Fruit fly (Drosophila melanogaster) Kc167 (cell line): Measurements from ENCODE around the gene CG43321.

ENCODE experiments used
- h ChIP-seq: fragments of >200 bp; optimal IDR thresholded peaks from 3 replicates; lab custom pipeline; 2018; ENCODE audit warnings: missing external identifiers
- insv ChIP-seq: fragments of >200 bp; optimal IDR thresholded peaks from 3 replicates; lab custom pipeline; 2018; ENCODE audit warnings: missing external identifiers
- psq ChIP-seq: fragments of >200 bp; optimal IDR thresholded peaks from 2 replicates; lab custom pipeline; 2017; ENCODE audit warnings: missing external identifiers
- ttk ChIP-seq: sonication (Bioruptor generic); optimal IDR thresholded peaks from 2 replicates; lab custom pipeline; 2017; ENCODE audit warnings: missing external identifiers

DNA sequence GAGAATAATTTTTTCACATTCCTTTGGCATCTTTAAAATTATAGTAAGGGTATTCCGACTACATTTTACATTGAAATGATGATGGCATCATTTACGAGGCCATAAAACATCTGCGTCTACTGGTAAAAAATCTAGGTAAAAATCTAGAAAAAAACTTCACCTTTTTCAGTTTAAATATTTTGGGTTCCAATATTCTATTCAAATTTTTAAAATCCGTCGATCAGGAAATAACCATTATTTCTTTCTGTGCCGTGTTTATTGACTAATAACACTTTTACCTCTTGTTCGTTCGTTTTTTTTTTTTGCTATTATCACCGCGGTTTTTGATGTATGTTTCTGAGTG lies 27.3 kb downstream of the CG43321 start:
- TF ChIP-seq psq (lab: Kevin White, UChicago) (no peak), h (no peak), insv (no peak), ttk (lab: Kevin White, UChicago) (no peak)
